Fruit fly (Drosophila melanogaster) whole organism, pupa: ENCODE results near the gene lectin-24Db.

Experiments used
- CG10348 ChIP-seq: fragments of 200-800 bp; sonication (Bioruptor generic); IDR thresholded peaks from 2 replicates; pipeline ENCODE4 v1.3.6; 2022; ENCODE audit warnings: missing biosample characterization, missing genetic modification characterization
- CG12605 ChIP-seq: fragments of 200-800 bp; sonication (Bioruptor generic); IDR thresholded peaks from 2 replicates; pipeline ENCODE4 v1.3.6; 2022; ENCODE audit warnings: missing biosample characterization, missing genetic modification characterization
- CG13204 ChIP-seq: fragments of 200-800 bp; sonication (Bioruptor generic); optimal IDR thresholded peaks from 2 replicates; lab custom pipeline; 2018; ENCODE audit warnings: missing biosample characterization, mild to moderate bottlenecking, missing genetic modification characterization, moderate library complexity
- CG15710 ChIP-seq: fragments of 200-800 bp; sonication (Bioruptor generic); optimal IDR thresholded peaks from 2 replicates; lab custom pipeline; 2018; ENCODE audit warnings: missing biosample characterization, mild to moderate bottlenecking, missing genetic modification characterization, moderate library complexity
- CG17806 ChIP-seq: fragments of 200-800 bp; sonication (Bioruptor generic); optimal IDR thresholded peaks from 2 replicates; lab custom pipeline; 2018; ENCODE audit warnings: missing biosample characterization, mild to moderate bottlenecking, missing genetic modification characterization, moderate library complexity
- CG34367 ChIP-seq: fragments of 200-800 bp; sonication (Bioruptor generic); optimal IDR thresholded peaks from 2 replicates; lab custom pipeline; 2018; ENCODE audit warnings: missing biosample characterization, mild to moderate bottlenecking, missing genetic modification characterization
- CG8159 ChIP-seq: fragments of 200-800 bp; sonication (Bioruptor generic); optimal IDR thresholded peaks from 3 replicates; lab custom pipeline; 2018; ENCODE audit warnings: missing biosample characterization, mild to moderate bottlenecking, missing genetic modification characterization, moderate library complexity
- CG8301 ChIP-seq: fragments of 200-800 bp; sonication (Bioruptor generic); optimal IDR thresholded peaks from 2 replicates; lab custom pipeline; 2018; ENCODE audit warnings: missing biosample characterization, mild to moderate bottlenecking, missing genetic modification characterization
- CG9948 ChIP-seq: fragments of 200-800 bp; sonication (Bioruptor generic); optimal IDR thresholded peaks from 2 replicates; lab custom pipeline; 2018; ENCODE audit warnings: missing biosample characterization, mild to moderate bottlenecking, missing genetic modification characterization, moderate library complexity
- EcR ChIP-seq: fragments of 200-800 bp; sonication (Bioruptor generic); optimal IDR thresholded peaks from 3 replicates; lab custom pipeline; 2019; ENCODE audit warnings: missing biosample characterization, missing genetic modification characterization, mild to moderate bottlenecking, moderate library complexity, missing genetic modification reagents
- Pif1A ChIP-seq: fragments of 200-800 bp; sonication (Bioruptor generic); optimal IDR thresholded peaks from 3 replicates; lab custom pipeline; 2016; ENCODE audit warnings: missing biosample characterization, missing genetic modification characterization
- Snoo ChIP-seq: fragments of 200-800 bp; sonication (Bioruptor generic); optimal IDR thresholded peaks from 3 replicates; lab custom pipeline; 2017; ENCODE audit warnings: missing biosample characterization, mild to moderate bottlenecking, missing genetic modification characterization, inconsistent platforms
- gl ChIP-seq: fragments of 200-800 bp; sonication (Bioruptor generic); optimal IDR thresholded peaks from 2 replicates; lab custom pipeline; 2018; ENCODE audit warnings: missing biosample characterization, mild to moderate bottlenecking, missing genetic modification characterization
- rn ChIP-seq: fragments of 200-800 bp; sonication (Bioruptor generic); IDR thresholded peaks from 2 replicates; pipeline ENCODE4 v1.3.6; 2022; ENCODE audit warnings: missing biosample characterization, missing genetic modification characterization

- TF ChIP-seq rn (GFP tag; lab: Robert Waterston, UW) (peak; percentile 40), CG10348 (GFP tag; lab: Robert Waterston, UW) (no peak), Snoo (tag; lab: Kevin White, UChicago) (peak; percentile 73), CG9948 (tag; lab: Kevin White, UChicago) (peak; percentile 95), Pif1A (GFP tag; lab: Kevin White, UChicago) (peak; percentile 72), CG15710 (tag; lab: Kevin White, UChicago) (peak; percentile 94), CG34367 (tag; lab: Kevin White, UChicago) (peak; percentile 91), CG8301 (tag; lab: Kevin White, UChicago) (peak; percentile 72), EcR (no peak), gl (tag; lab: Kevin White, UChicago) (peak; percentile 74), CG17806 (tag; lab: Kevin White, UChicago) (peak; percentile 94), CG13204 (GFP tag; lab: Kevin White, UChicago) (peak; percentile 85), CG8159 (tag; lab: Kevin White, UChicago) (peak; percentile 94), CG12605 (GFP tag; lab: Robert Waterston, UW) (peak; percentile 49)
These were observed 35.0 kb downstream of the lectin-24Db start for dm6 chr2L:4222921-4223279.
